Fruit fly (Drosophila melanogaster) whole organism, embryonic: Measurements from ENCODE around the gene aux.

ENCODE experiments used
- Asciz ChIP-seq: fragments of 200-800 bp; sonication (Bioruptor generic); optimal IDR thresholded peaks from 2 replicates; lab custom pipeline; 2017; ENCODE audit warnings: missing biosample characterization, mild to moderate bottlenecking, missing genetic modification characterization, missing genetic modification reagents
- CG10274 ChIP-seq: fragments of 200-800 bp; sonication (Bioruptor generic); optimal IDR thresholded peaks from 3 replicates; lab custom pipeline; 2017; ENCODE audit warnings: missing biosample characterization, mild to moderate bottlenecking, missing genetic modification characterization
- CG10565 ChIP-seq: fragments of 200-800 bp; sonication (Bioruptor generic); optimal IDR thresholded peaks from 3 replicates; lab custom pipeline; 2016; ENCODE audit warnings: missing biosample characterization, mild to moderate bottlenecking, missing genetic modification characterization
- CG11723 ChIP-seq: fragments of 200-800 bp; sonication (Bioruptor generic); optimal IDR thresholded peaks from 2 replicates; lab custom pipeline; 2017; ENCODE audit warnings: missing biosample characterization, mild to moderate bottlenecking, missing genetic modification characterization
- CG12299 ChIP-seq: fragments of 200-800 bp; sonication (Bioruptor generic); optimal IDR thresholded peaks from 2 replicates; lab custom pipeline; 2018; ENCODE audit warnings: missing biosample characterization, mild to moderate bottlenecking, missing genetic modification characterization
- CG12942 ChIP-seq: fragments of 200-800 bp; sonication (Bioruptor generic); optimal IDR thresholded peaks from 3 replicates; lab custom pipeline; 2016; ENCODE audit warnings: missing biosample characterization, missing genetic modification characterization
- CG13123 ChIP-seq: fragments of 200-800 bp; sonication (Bioruptor generic); optimal IDR thresholded peaks from 2 replicates; lab custom pipeline; 2016; ENCODE audit warnings: missing biosample characterization, missing genetic modification characterization
- CG13287 ChIP-seq: fragments of 200-800 bp; sonication (Bioruptor generic); IDR thresholded peaks from 2 replicates; pipeline ENCODE4 v1.3.6; 2022; ENCODE audit warnings: missing biosample characterization, missing genetic modification characterization; ENCODE audit not compliant: partially characterized antibody
- CG13424 ChIP-seq: fragments of 200-800 bp; sonication (Bioruptor generic); optimal IDR thresholded peaks from 2 replicates; lab custom pipeline; 2019; ENCODE audit warnings: missing biosample characterization, mild to moderate bottlenecking, missing genetic modification characterization, moderate library complexity
- CG13624 ChIP-seq: fragments of 200-800 bp; sonication (Bioruptor generic); optimal IDR thresholded peaks from 2 replicates; lab custom pipeline; 2016; ENCODE audit warnings: missing biosample characterization, missing genetic modification characterization
- CG14860 ChIP-seq: fragments of 200-800 bp; sonication (Bioruptor generic); IDR thresholded peaks from 3 replicates; pipeline ENCODE4 v1.3.6; 2022; ENCODE audit warnings: missing biosample characterization, missing genetic modification characterization; ENCODE audit not compliant: partially characterized antibody
- CG15514 ChIP-seq: fragments of 200-800 bp; sonication (Bioruptor generic); optimal IDR thresholded peaks from 3 replicates; lab custom pipeline; 2017; ENCODE audit warnings: missing biosample characterization, missing genetic modification characterization, mild to moderate bottlenecking, moderate library complexity, missing genetic modification reagents
- CG1603 ChIP-seq: fragments of 200-800 bp; sonication (Bioruptor generic); optimal IDR thresholded peaks from 2 replicates; lab custom pipeline; 2019; ENCODE audit warnings: missing biosample characterization, mild to moderate bottlenecking, missing genetic modification characterization, moderate library complexity
- CG18619 ChIP-seq: fragments of 200-800 bp; sonication (Bioruptor generic); optimal IDR thresholded peaks from 3 replicates; lab custom pipeline; 2017; ENCODE audit warnings: missing biosample characterization, mild to moderate bottlenecking, missing genetic modification characterization
- CG2116 ChIP-seq: fragments of 200-800 bp; sonication (Bioruptor generic); optimal IDR thresholded peaks from 3 replicates; lab custom pipeline; 2018; ENCODE audit warnings: missing biosample characterization, mild to moderate bottlenecking, missing genetic modification characterization
- CG3065 ChIP-seq: fragments of 200-800 bp; sonication (Bioruptor generic); optimal IDR thresholded peaks from 2 replicates; lab custom pipeline; 2016; ENCODE audit warnings: missing biosample characterization, missing genetic modification characterization
- CG32532 ChIP-seq: fragments of 200-800 bp; sonication (Bioruptor generic); IDR thresholded peaks from 2 replicates; pipeline ENCODE4 v1.3.6; 2022; ENCODE audit warnings: missing biosample characterization, missing genetic modification characterization
- CG3995 ChIP-seq: fragments of 200-800 bp; sonication (Bioruptor generic); optimal IDR thresholded peaks from 3 replicates; lab custom pipeline; 2016; ENCODE audit warnings: missing biosample characterization, missing genetic modification characterization
- CG42726 ChIP-seq: fragments of 200-800 bp; sonication (Bioruptor generic); IDR thresholded peaks from 2 replicates; pipeline ENCODE4 v1.3.6; 2022; ENCODE audit warnings: missing biosample characterization, missing genetic modification characterization; ENCODE audit not compliant: partially characterized antibody
- CG7987 ChIP-seq: fragments of 200-800 bp; sonication (Bioruptor generic); optimal IDR thresholded peaks from 2 replicates; lab custom pipeline; 2018; ENCODE audit warnings: missing biosample characterization, mild to moderate bottlenecking, missing genetic modification characterization, moderate library complexity
- CHES-1-like ChIP-seq: fragments of 200-800 bp; sonication (Bioruptor generic); optimal IDR thresholded peaks from 2 replicates; lab custom pipeline; 2016; ENCODE audit warnings: missing biosample characterization, missing genetic modification characterization
- CTCF ChIP-seq: fragments of 200-800 bp; sonication (Bioruptor generic); optimal IDR thresholded peaks from 2 replicates; lab custom pipeline; 2017; ENCODE audit warnings: missing biosample characterization, mild to moderate bottlenecking, missing genetic modification characterization, moderate library complexity
- Chrac-16 ChIP-seq: fragments of 200-800 bp; sonication (Bioruptor generic); optimal IDR thresholded peaks from 3 replicates; lab custom pipeline; 2016; ENCODE audit warnings: missing biosample characterization, missing genetic modification characterization
- Dll ChIP-seq: fragments of 200-800 bp; sonication (Bioruptor generic); IDR thresholded peaks from 4 replicates; pipeline ENCODE4 v1.3.6; 2022; ENCODE audit warnings: missing biosample characterization, missing genetic modification characterization; ENCODE audit not compliant: partially characterized antibody
- Fer2 ChIP-seq: fragments of 200-800 bp; sonication (Bioruptor generic); optimal IDR thresholded peaks from 2 replicates; lab custom pipeline; 2018; ENCODE audit warnings: missing biosample characterization, mild to moderate bottlenecking, missing genetic modification characterization, moderate library complexity
- HmgD ChIP-seq: fragments of 200-800 bp; sonication (Bioruptor generic); optimal IDR thresholded peaks from 3 replicates; lab custom pipeline; 2016; ENCODE audit warnings: missing biosample characterization, missing genetic modification characterization
- Hmr ChIP-seq: fragments of 200-800 bp; sonication (Bioruptor generic); optimal IDR thresholded peaks from 3 replicates; lab custom pipeline; 2017; ENCODE audit warnings: mild to moderate bottlenecking, missing biosample characterization, missing genetic modification reagents, missing genetic modification characterization
- Hr3 ChIP-seq: fragments of 200-800 bp; sonication (Bioruptor generic); optimal IDR thresholded peaks from 3 replicates; lab custom pipeline; 2016; ENCODE audit warnings: missing biosample characterization, missing genetic modification characterization
- Hsf ChIP-seq: fragments of 200-800 bp; sonication (Bioruptor generic); optimal IDR thresholded peaks from 3 replicates; lab custom pipeline; 2016; ENCODE audit warnings: missing biosample characterization, missing genetic modification characterization
- Opbp ChIP-seq: fragments of 200-800 bp; sonication (Bioruptor generic); IDR thresholded peaks from 3 replicates; pipeline ENCODE4 v1.3.6; 2022; ENCODE audit warnings: missing biosample characterization, missing genetic modification characterization; ENCODE audit not compliant: partially characterized antibody
- Ptx1 ChIP-seq: fragments of 200-800 bp; sonication (Bioruptor generic); IDR thresholded peaks from 2 replicates; pipeline ENCODE4 v1.3.6; 2022; ENCODE audit warnings: missing biosample characterization, missing genetic modification characterization
- Trl ChIP-seq, 3 experiments: fragments of >200 bp in 2 of 3; fragments of 200-800 bp in 1 of 3; sonication (Bioruptor generic) in 1 of 3; optimal IDR thresholded peaks; 2 replicates in 1 of 3; 3 replicates in 2 of 3; lab custom pipeline; 2016 to 2017; ENCODE audit warnings: missing biosample characterization in 1 of 3, missing genetic modification characterization in 1 of 3
- Xrp1 ChIP-seq: fragments of 200-800 bp; sonication (Bioruptor generic); IDR thresholded peaks from 2 replicates; pipeline ENCODE4 v1.3.6; 2022; ENCODE audit warnings: missing biosample characterization, missing genetic modification characterization
- cad ChIP-seq: fragments of >200 bp; optimal IDR thresholded peaks from 2 replicates; lab custom pipeline; 2017; ENCODE audit warnings: missing biosample characterization, missing genetic modification characterization
- kni ChIP-seq: fragments of 200-800 bp; sonication (Bioruptor generic); optimal IDR thresholded peaks from 3 replicates; lab custom pipeline; 2017; ENCODE audit warnings: mild to moderate bottlenecking, missing biosample characterization, missing genetic modification reagents, missing genetic modification characterization
- lbe ChIP-seq: fragments of 200-800 bp; sonication (Bioruptor generic); optimal IDR thresholded peaks from 2 replicates; lab custom pipeline; 2016; ENCODE audit warnings: missing biosample characterization, mild to moderate bottlenecking, missing genetic modification characterization
- nmo ChIP-seq: fragments of 200-800 bp; sonication (Bioruptor generic); optimal IDR thresholded peaks from 2 replicates; lab custom pipeline; 2018; ENCODE audit warnings: missing biosample characterization, mild to moderate bottlenecking, missing genetic modification characterization, moderate library complexity
- p53 ChIP-seq: fragments of 200-800 bp; sonication (Bioruptor generic); optimal IDR thresholded peaks from 2 replicates; lab custom pipeline; 2016; ENCODE audit warnings: missing biosample characterization, missing genetic modification characterization
- phol ChIP-seq: fragments of 200-800 bp; sonication (Bioruptor generic); optimal IDR thresholded peaks from 3 replicates; lab custom pipeline; 2018; ENCODE audit warnings: missing biosample characterization, mild to moderate bottlenecking, missing genetic modification characterization, moderate library complexity
- pum ChIP-seq: fragments of 200-800 bp; sonication (Bioruptor generic); optimal IDR thresholded peaks from 2 replicates; lab custom pipeline; 2016; ENCODE audit warnings: missing biosample characterization, missing genetic modification characterization
- salm ChIP-seq: fragments of 200-800 bp; sonication (Bioruptor generic); optimal IDR thresholded peaks from 2 replicates; lab custom pipeline; 2018; ENCODE audit warnings: missing biosample characterization, mild to moderate bottlenecking, missing genetic modification characterization
- sisA ChIP-seq: fragments of 200-800 bp; sonication (Bioruptor generic); IDR thresholded peaks from 2 replicates; pipeline ENCODE4 v1.3.6; 2022; ENCODE audit warnings: missing biosample characterization, missing genetic modification characterization
- sr ChIP-seq: fragments of 200-800 bp; sonication (Bioruptor generic); IDR thresholded peaks from 3 replicates; pipeline ENCODE4 v1.3.6; 2022; ENCODE audit warnings: missing biosample characterization, missing genetic modification characterization
- usp ChIP-seq: fragments of >200 bp; optimal IDR thresholded peaks from 2 replicates; lab custom pipeline; 2017; ENCODE audit warnings: missing biosample characterization, missing genetic modification characterization
- wek ChIP-seq: fragments of 200-800 bp; sonication (Bioruptor generic); optimal IDR thresholded peaks from 3 replicates; lab custom pipeline; 2018; ENCODE audit warnings: missing biosample characterization, mild to moderate bottlenecking, missing genetic modification characterization, moderate library complexity
- zen2 ChIP-seq: fragments of 200-800 bp; sonication (Bioruptor generic); IDR thresholded peaks from 3 replicates; pipeline ENCODE4 v1.3.6; 2022; ENCODE audit warnings: missing biosample characterization, missing genetic modification characterization; ENCODE audit not compliant: partially characterized antibody

The aux gene

DNA sequence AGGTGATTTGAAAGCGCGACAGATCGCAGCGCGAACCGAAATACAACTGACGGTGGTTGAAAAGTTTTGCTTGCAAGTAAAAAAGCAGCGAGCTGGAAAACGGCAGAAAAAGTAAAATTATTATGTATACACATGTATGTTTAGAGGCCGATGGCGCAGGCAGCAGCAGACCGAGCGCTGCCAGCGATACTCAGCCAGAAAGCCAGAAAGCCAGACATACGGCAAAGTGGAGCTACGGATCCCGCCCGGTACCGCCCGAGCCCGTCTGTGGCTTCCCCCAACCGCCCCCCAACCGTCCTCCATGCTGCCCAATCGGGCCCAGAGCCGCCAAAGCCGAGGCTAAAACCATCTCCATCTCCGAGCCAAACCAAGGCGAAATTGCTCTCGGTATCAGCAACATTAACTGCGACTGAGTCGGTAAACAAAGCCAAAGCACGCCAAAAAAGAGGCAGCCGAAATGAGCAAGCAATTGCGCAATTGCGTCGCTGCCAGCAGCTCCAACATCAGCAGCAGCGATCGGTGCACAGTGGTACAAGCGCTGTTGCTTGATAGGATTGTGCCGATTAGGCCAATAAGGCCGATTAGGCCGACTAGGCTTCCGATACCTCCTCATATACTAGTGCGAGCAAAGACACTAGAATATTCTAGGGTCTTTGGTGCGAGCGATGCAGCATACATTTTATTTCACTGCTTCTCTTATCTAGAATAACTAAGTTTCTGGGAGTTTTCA, 3.8 kb downstream of the aux start, which contains the start of gene CG14636 (continued):
- no peak for TF ChIP-seq CG10565 (GFP tag; lab: Kevin White, UChicago)
- no peak for TF ChIP-seq CG3065

DNA sequence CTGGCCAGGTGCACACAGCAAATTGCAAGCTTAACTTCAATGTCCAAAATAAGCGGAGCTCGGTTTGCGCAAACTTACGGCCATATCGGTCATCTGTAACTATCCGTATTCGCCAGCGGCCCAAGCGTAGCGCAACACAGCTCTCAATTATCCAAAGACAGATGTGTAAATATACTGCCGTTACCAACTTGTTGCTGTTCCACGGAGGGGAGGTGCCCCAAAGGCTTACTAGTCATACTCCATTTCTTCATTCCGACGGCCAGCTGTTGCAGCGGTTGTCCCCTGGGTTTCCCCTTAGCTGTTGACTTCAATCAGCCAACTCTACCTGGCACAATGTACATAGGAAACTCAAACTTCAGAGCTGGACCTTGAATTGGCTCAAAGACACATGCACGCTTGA, 8.4 kb downstream of the aux start, which contains the start of gene CG31516:
Gene CG31516, minus strand, starts transcription at position 101 of the 400 bp plus-strand sequence.
- TF ChIP-seq CG10274: no peak
- TF ChIP-seq kni (GFP tag; lab: Kevin White, UChicago): no peak
- TF ChIP-seq CG2116 (GFP tag; lab: Kevin White, UChicago): no peak
- TF ChIP-seq salm (tag; lab: Kevin White, UChicago): no peak
- TF ChIP-seq Fer2 (tag; lab: Kevin White, UChicago): no peak
- no peak for TF ChIP-seq CG11723 (GFP tag; lab: Kevin White, UChicago)
- no peak for TF ChIP-seq Hmr
- no peak for TF ChIP-seq CG13424 (tag; lab: Kevin White, UChicago)
- no peak for TF ChIP-seq CG3995 (GFP tag; lab: Kevin White, UChicago)
- no peak for TF ChIP-seq CHES-1-like (GFP tag; lab: Kevin White, UChicago)
- TF ChIP-seq p53 (GFP tag; lab: Kevin White, UChicago): no peak
- no peak for TF ChIP-seq CG18619 (GFP tag; lab: Kevin White, UChicago)
- no peak for TF ChIP-seq CG13123 (GFP tag; lab: Kevin White, UChicago)
- no peak for TF ChIP-seq CTCF (GFP tag; lab: Kevin White, UChicago)

DNA sequence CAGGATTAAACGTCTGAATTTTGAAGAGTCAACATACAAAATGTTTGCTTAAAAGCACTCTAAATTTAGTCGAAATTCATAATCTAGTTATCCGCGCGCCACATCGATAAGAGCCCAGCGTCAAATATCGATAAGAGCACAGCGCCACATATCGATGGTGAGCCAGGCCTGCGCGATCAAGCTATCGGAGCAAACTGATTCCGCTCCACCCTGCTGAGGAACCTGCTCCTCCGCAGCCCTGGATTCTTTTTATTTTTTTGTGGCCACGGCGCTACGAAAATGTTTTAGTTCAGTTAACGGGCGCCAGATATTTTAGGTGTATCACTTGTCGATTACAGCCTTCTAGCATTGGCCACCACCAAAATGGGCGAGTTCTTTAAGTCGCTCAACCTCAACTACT, 9.2 kb downstream of the aux start:
- no peak for TF ChIP-seq sr (GFP tag; lab: Robert Waterston, UW)
- peak; percentile 7; the same call in 1 of the 2 replicates for TF ChIP-seq Xrp1
- TF ChIP-seq Opbp (GFP tag; lab: Robert Waterston, UW): peak; percentile 98
- peak; percentile 20 for TF ChIP-seq Hr3 (GFP tag; lab: Kevin White, UChicago)
- peak; percentile 95 for TF ChIP-seq Dll (GFP tag; lab: Robert Waterston, UW)
- TF ChIP-seq pum: no peak
- peak; percentile 97 for TF ChIP-seq zen2 (GFP tag; lab: Robert Waterston, UW)
- TF ChIP-seq CG7987 (GFP tag; lab: Kevin White, UChicago): peak; percentile 22
- TF ChIP-seq CG14860 (GFP tag; lab: Robert Waterston, UW): peak; percentile 96
- peak; percentile 99 for TF ChIP-seq CG13287
- no peak for TF ChIP-seq Chrac-16 (GFP tag; lab: Kevin White, UChicago)
- 0 out of 2 replicates have a peak, but pooled peaks have one; percentile 14 for TF ChIP-seq sisA (GFP tag; lab: Robert Waterston, UW)
- peak; percentile 100 for TF ChIP-seq CG15514
- peak; percentile 70 for TF ChIP-seq CG13624 (GFP tag; lab: Kevin White, UChicago)
- peak; percentile 32 for TF ChIP-seq CG12299 (tag; lab: Kevin White, UChicago)
- TF ChIP-seq CG42726 (GFP tag; lab: Robert Waterston, UW): peak; percentile 98
- TF ChIP-seq phol (tag; lab: Kevin White, UChicago): peak; percentile 41
- TF ChIP-seq cad (GFP tag; lab: Kevin White, UChicago): no peak
- peak; percentile 45 for TF ChIP-seq Ptx1 (GFP tag; lab: Robert Waterston, UW)
- no peak for TF ChIP-seq usp
- peak; percentile 71 for TF ChIP-seq CG32532 (GFP tag; lab: Robert Waterston, UW)
- peak; percentile 78 for TF ChIP-seq CG1603
- peak; percentile 53 for TF ChIP-seq nmo (GFP tag; lab: Kevin White, UChicago)
- TF ChIP-seq wek (GFP tag; lab: Kevin White, UChicago): no peak
- TF ChIP-seq lbe (GFP tag; lab: Kevin White, UChicago): no peak
- peak; percentile 54 for TF ChIP-seq Hsf (GFP tag; lab: Kevin White, UChicago)
- peak; percentile 86 for TF ChIP-seq CG2116 (GFP tag; lab: Kevin White, UChicago)
- peak; percentile 12 for TF ChIP-seq CG12942 (GFP tag; lab: Kevin White, UChicago)
- no peak for TF ChIP-seq Trl (optimal IDR thresholded peaks at IDR 0.05; lab: Kevin White, UChicago)
- peak; percentile 43 for TF ChIP-seq Trl (GFP tag; optimal IDR thresholded peaks at IDR 0.05; lab: Kevin White, UChicago)
- TF ChIP-seq HmgD (GFP tag; lab: Kevin White, UChicago): peak; percentile 86
- no peak for TF ChIP-seq Asciz (GFP tag; lab: Kevin White, UChicago)
